Fruit fly (Drosophila melanogaster): ENCODE measurements around the gene grk.

grk gene

dm6 chr2L:8477971-8478370 lies 44.6 kb upstream of the grk start (continued):
- no peak for TF ChIP-seq CG5953 (GFP tag; IDR thresholded peaks at IDR 0.05)
- no peak for TF ChIP-seq CG4360 (GFP tag; IDR thresholded peaks at IDR 0.05)
- no peak for TF ChIP-seq repo (GFP tag; optimal IDR thresholded peaks at IDR 0.05)
- TF ChIP-seq Six4 (GFP tag; optimal IDR thresholded peaks at IDR 0.05): no peak
- TF ChIP-seq gro (GFP tag; optimal IDR thresholded peaks at IDR 0.05): no peak
- TF ChIP-seq Sry-δ (GFP tag; optimal IDR thresholded peaks at IDR 0.05): peak; percentile 69
- no peak for TF ChIP-seq Trl (optimal IDR thresholded peaks at IDR 0.05)
- TF ChIP-seq Trl (GFP tag; optimal IDR thresholded peaks at IDR 0.05): no peak
- no peak for TF ChIP-seq Bteb2 (GFP tag; optimal IDR thresholded peaks at IDR 0.05)
- TF ChIP-seq H2.0 (GFP tag; IDR thresholded peaks at IDR 0.05): no peak
- TF ChIP-seq jing (GFP tag; optimal IDR thresholded peaks at IDR 0.05): no peak
- TF ChIP-seq Ada2b (GFP tag; IDR thresholded peaks at IDR 0.05): no peak
- no peak for TF ChIP-seq Dip2 (GFP tag; IDR thresholded peaks at IDR 0.05)
- no peak for TF ChIP-seq abd-A (tag; optimal IDR thresholded peaks at IDR 0.05)
- no peak for TF ChIP-seq gsb-n (tag; optimal IDR thresholded peaks at IDR 0.05)
- TF ChIP-seq Sry-β (GFP tag; optimal IDR thresholded peaks at IDR 0.05): no peak
- TF ChIP-seq vfl (GFP tag; optimal IDR thresholded peaks at IDR 0.05): no peak
- no peak for TF ChIP-seq wek (GFP tag; optimal IDR thresholded peaks at IDR 0.05)
- no peak for TF ChIP-seq CG1529 (GFP tag; optimal IDR thresholded peaks at IDR 0.05)
- TF ChIP-seq CG30020 (tag; optimal IDR thresholded peaks at IDR 0.05): no peak
- peak; percentile 7; the same call in 1 of the 2 replicates for TF ChIP-seq Scr (GFP tag; IDR thresholded peaks at IDR 0.05; ENCODE audit: partially characterized antibody)
- TF ChIP-seq tin (GFP tag; optimal IDR thresholded peaks at IDR 0.05): no peak
- TF ChIP-seq CG14014 (GFP tag; IDR thresholded peaks at IDR 0.05): no peak
- TF ChIP-seq dm (GFP tag; optimal IDR thresholded peaks at IDR 0.05): no peak
- 0 out of 2 replicates have a peak, but pooled peaks have one; percentile 14 for TF ChIP-seq CG9932 (GFP tag; IDR thresholded peaks at IDR 0.05)
- no peak for TF ChIP-seq Hr51 (GFP tag; optimal IDR thresholded peaks at IDR 0.05)
- no peak for TF ChIP-seq twi (tag; optimal IDR thresholded peaks at IDR 0.05)
- TF ChIP-seq fd96Cb (tag; optimal IDR thresholded peaks at IDR 0.05): no peak
- TF ChIP-seq CG8281 (tag; optimal IDR thresholded peaks at IDR 0.05): no peak
- no peak for TF ChIP-seq ham (GFP tag; IDR thresholded peaks at IDR 0.05)
- no peak for TF ChIP-seq ftz-f1 (GFP tag; optimal IDR thresholded peaks at IDR 0.05)
- TF ChIP-seq sima (GFP tag; optimal IDR thresholded peaks at IDR 0.05): no peak
- TF ChIP-seq CG12219 (GFP tag; optimal IDR thresholded peaks at IDR 0.05): no peak
- TF ChIP-seq CG18011 (GFP tag; optimal IDR thresholded peaks at IDR 0.05): no peak
- TF ChIP-seq MESR4 (GFP tag; optimal IDR thresholded peaks at IDR 0.05): no peak
- TF ChIP-seq CG6254 (GFP tag; optimal IDR thresholded peaks at IDR 0.05): no peak
- TF ChIP-seq CG15073 (GFP tag; optimal IDR thresholded peaks at IDR 0.05): no peak
- TF ChIP-seq lola (GFP tag; optimal IDR thresholded peaks at IDR 0.05): no peak
- TF ChIP-seq B-H1 (GFP tag; IDR thresholded peaks at IDR 0.05): no peak
- TF ChIP-seq CG17359 (tag; optimal IDR thresholded peaks at IDR 0.05): no peak
- TF ChIP-seq Asciz (GFP tag; optimal IDR thresholded peaks at IDR 0.05): no peak
- TF ChIP-seq Gsc (GFP tag; IDR thresholded peaks at IDR 0.05): no peak
- TF ChIP-seq chm (GFP tag; IDR thresholded peaks at IDR 0.05): no peak
- no peak for TF ChIP-seq zfh1 (GFP tag; IDR thresholded peaks at IDR 0.05)
- TF ChIP-seq eve (GFP tag; optimal IDR thresholded peaks at IDR 0.05): no peak
- no peak for TF ChIP-seq al (GFP tag; IDR thresholded peaks at IDR 0.05)
- no peak for TF ChIP-seq CG8924 (tag; optimal IDR thresholded peaks at IDR 0.05)
- no peak for TF ChIP-seq shn (GFP tag; optimal IDR thresholded peaks at IDR 0.05)
- TF ChIP-seq fd102C (GFP tag; optimal IDR thresholded peaks at IDR 0.05): no peak
- no peak for TF ChIP-seq nerfin-1 (tag; optimal IDR thresholded peaks at IDR 0.05)
- TF ChIP-seq CG30403 (GFP tag; optimal IDR thresholded peaks at IDR 0.05): no peak
- no peak for TF ChIP-seq CG17361 (GFP tag; IDR thresholded peaks at IDR 0.05)
- no peak for TF ChIP-seq Nf-YB (GFP tag; optimal IDR thresholded peaks at IDR 0.05)

Data from whole organism, embryonic.